Worm (Caenorhabditis elegans): ENCODE results near the gene npr-13.
"Not testable (repeated sequence)": the region's sequence is repeated elsewhere in the genome, so short reads cannot be mapped to it uniquely, and the experiment has no call there.

ce11 chrV:14826952-14827351 is 31.5 kb downstream of the npr-13 start, which contains the start of gene nspa-8:
- TF ChIP-seq ceh-6 (GFP tag; optimal IDR thresholded peaks at IDR 0.05); elt-2 (tag; optimal IDR thresholded peaks at IDR 0.05); fkh-10 (GFP tag; optimal IDR thresholded peaks at IDR 0.05); pha-4 (tag; optimal IDR thresholded peaks at IDR 0.05); nhr-11 (tag; optimal IDR thresholded peaks at IDR 0.05); pax-1 (tag; optimal IDR thresholded peaks at IDR 0.05); unc-86 (tag; optimal IDR thresholded peaks at IDR 0.05); ets-4 (tag; optimal IDR thresholded peaks at IDR 0.05); npax-4 (tag; optimal IDR thresholded peaks at IDR 0.05); pqm-1 (tag; optimal IDR thresholded peaks at IDR 0.05); pag-3 (tag; optimal IDR thresholded peaks at IDR 0.05; ENCODE audit: borderline replicate concordance); ceh-22 (tag; optimal IDR thresholded peaks at IDR 0.05); ceh-48 (tag; optimal IDR thresholded peaks at IDR 0.05); tbx-2 (tag; optimal IDR thresholded peaks at IDR 0.05): not testable (repeated sequence)

All from whole organism, late embryonic.